Worm (Caenorhabditis elegans): Measurements from ENCODE around the gene fbxc-44.

fbxc-44 gene

DNA sequence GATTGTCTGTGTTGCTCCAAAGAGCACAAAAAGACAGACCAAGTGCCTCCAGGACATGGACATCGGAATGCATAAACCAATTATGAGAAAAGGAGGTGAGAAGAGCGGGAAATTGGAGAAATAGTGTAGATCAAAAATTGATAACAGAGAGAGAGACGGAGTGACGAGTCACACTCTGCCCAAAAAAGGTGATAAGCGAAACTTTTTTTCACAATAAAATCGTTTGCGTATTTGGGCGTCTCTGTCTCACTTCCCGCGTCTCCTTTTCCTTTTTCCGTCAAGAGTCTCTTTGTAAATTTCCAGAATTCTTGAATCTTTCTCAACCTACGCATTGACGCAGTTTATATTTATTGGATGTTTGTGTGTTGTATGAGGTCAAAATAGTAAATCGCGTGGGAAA lies 43.4 kb downstream of the fbxc-44 start, which contains the start of gene mth-2 (continued):
- TF ChIP-seq ama-1 (optimal IDR thresholded peaks at IDR 0.05) (no peak), nhr-25 (tag; optimal IDR thresholded peaks at IDR 0.05; ENCODE audit: borderline replicate concordance, insufficient read depth) (no peak), madf-9 (GFP tag; conservative IDR thresholded peaks at IDR 0.05) (no peak), unc-39 (tag; optimal IDR thresholded peaks at IDR 0.05) (no peak), skn-1 (tag; optimal IDR thresholded peaks at IDR 0.05) (no peak), mxl-3 (GFP tag; optimal IDR thresholded peaks at IDR 0.05) (no peak), saeg-2 (GFP tag; IDR thresholded peaks at IDR 0.05) (no peak), tra-1 (GFP tag; IDR thresholded peaks at IDR 0.05) (peak; percentile 25; the same call in 1 of the 2 replicates), mdl-1 (tag; optimal IDR thresholded peaks at IDR 0.05) (no peak), nhr-77 (tag; optimal IDR thresholded peaks at IDR 0.05) (peak; percentile 48), F44E2.7 (GFP tag; IDR thresholded peaks at IDR 0.05) (no peak), ztf-11 (tag; optimal IDR thresholded peaks at IDR 0.05) (no peak), hlh-11 (tag; optimal IDR thresholded peaks at IDR 0.05) (peak; percentile 68), ceh-28 (tag; optimal IDR thresholded peaks at IDR 0.05) (no peak), hif-1 (tag; optimal IDR thresholded peaks at IDR 0.05) (no peak), Y5F2A.4 (GFP tag; optimal IDR thresholded peaks at IDR 0.05) (no peak), nhr-48 (tag; optimal IDR thresholded peaks at IDR 0.05) (no peak), lin-1 (GFP tag; IDR thresholded peaks at IDR 0.05) (no peak), F26F4.8 (GFP tag; conservative IDR thresholded peaks at IDR 0.05) (no peak), lin-13 (GFP tag; optimal IDR thresholded peaks at IDR 0.05) (no peak), Y105C5A.15 (GFP tag; IDR thresholded peaks at IDR 0.05) (no peak), egl-43 (GFP tag; IDR thresholded peaks at IDR 0.05) (no peak)
